Worm (Caenorhabditis elegans) whole organism, L2 larva: ENCODE results near the gene C07H6.2.

Experiments used
- F13H6.1 ChIP-seq: sonication (generic microtip); optimal IDR thresholded peaks from 2 replicates; lab custom pipeline; 2016; ENCODE audit warnings: missing genetic modification characterization, missing compliant biosample characterization
- ama-1 ChIP-seq: fragments of 150-350 bp; optimal IDR thresholded peaks from 2 replicates; lab custom pipeline; 2018; ENCODE audit warnings: inconsistent platforms
- dmd-4 ChIP-seq: sonication (generic microtip); optimal IDR thresholded peaks from 2 replicates; lab custom pipeline; 2017; ENCODE audit warnings: missing biosample characterization, missing genetic modification characterization
- egl-27 ChIP-seq: sonication (generic microtip); optimal IDR thresholded peaks from 3 replicates; lab custom pipeline; 2017; ENCODE audit warnings: missing biosample characterization, missing genetic modification reagents, missing genetic modification characterization
- elt-3 ChIP-seq: sonication (generic microtip); optimal IDR thresholded peaks from 2 replicates; lab custom pipeline; 2017; ENCODE audit warnings: missing biosample characterization, missing genetic modification characterization
- lin-13 ChIP-seq: fragments of 150-350 bp; optimal IDR thresholded peaks from 2 replicates; lab custom pipeline; 2014; ENCODE audit warnings: missing biosample characterization, missing genetic modification reagents, missing genetic modification characterization
- lsy-2 ChIP-seq, 2 experiments: fragments of 150-350 bp in 1 of 2; sonication (generic microtip) in 1 of 2; optimal IDR thresholded peaks; 2 replicates each; lab custom pipeline; 2014 to 2017; ENCODE audit warnings: missing biosample characterization in 2 of 2, missing genetic modification characterization in 2 of 2
- nhr-77 ChIP-seq: fragments of 150-350 bp; optimal IDR thresholded peaks from 2 replicates; lab custom pipeline; 2014; ENCODE audit warnings: missing biosample characterization, missing genetic modification characterization
- skn-1 ChIP-seq: sonication (generic microtip); optimal IDR thresholded peaks from 2 replicates; lab custom pipeline; 2017; ENCODE audit warnings: missing biosample characterization, missing genetic modification characterization
- ztf-11 ChIP-seq: sonication (generic microtip); optimal IDR thresholded peaks from 2 replicates; lab custom pipeline; 2017; ENCODE audit warnings: missing biosample characterization, missing genetic modification characterization

DNA sequence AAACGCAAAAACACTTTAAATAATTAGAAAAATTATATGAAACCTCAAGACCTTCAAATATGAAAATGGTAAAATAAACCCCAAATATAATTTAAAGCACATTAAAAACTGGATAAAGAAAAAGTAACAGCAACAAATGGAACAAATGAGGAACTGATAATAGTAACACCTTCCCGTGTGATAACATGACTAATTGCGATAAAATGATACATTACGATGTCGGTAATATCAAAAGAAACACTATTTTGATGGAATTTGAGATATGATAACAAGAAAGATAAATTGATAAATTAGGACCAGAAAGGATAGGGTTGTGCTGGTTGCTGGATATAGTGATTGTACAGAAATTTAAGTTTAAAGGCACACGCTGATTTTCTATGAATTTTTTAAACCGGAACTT is 21.2 kb downstream of the C07H6.2 start:
- TF ChIP-seq egl-27 (tag; lab: Kevin White, UChicago) (no peak), nhr-77 (tag; lab: Kevin White, UChicago) (no peak), F13H6.1 (tag; lab: Kevin White, UChicago) (no peak), lsy-2 (tag; optimal IDR thresholded peaks at IDR 0.05; lab: Kevin White, UChicago) (no peak), ama-1 (no peak), skn-1 (tag; lab: Kevin White, UChicago) (no peak), ztf-11 (no peak), lin-13 (GFP tag; lab: Kevin White, UChicago) (no peak), elt-3 (tag; lab: Kevin White, UChicago) (no peak), dmd-4 (tag; lab: Kevin White, UChicago) (no peak)
